Fruit fly (Drosophila melanogaster) Kc167 (cell line): Measurements from ENCODE around the gene CG33995.

Experiments
- Myc ChIP-seq: fragments of >200 bp; optimal IDR thresholded peaks from 2 replicates; lab custom pipeline; 2017; ENCODE audit warnings: missing external identifiers
- Sin3A ChIP-seq: fragments of >200 bp; optimal IDR thresholded peaks from 2 replicates; lab custom pipeline; 2018; ENCODE audit warnings: missing external identifiers
- h ChIP-seq: fragments of >200 bp; optimal IDR thresholded peaks from 3 replicates; lab custom pipeline; 2018; ENCODE audit warnings: missing external identifiers
- insv ChIP-seq: fragments of >200 bp; optimal IDR thresholded peaks from 3 replicates; lab custom pipeline; 2018; ENCODE audit warnings: missing external identifiers
- psq ChIP-seq: fragments of >200 bp; optimal IDR thresholded peaks from 2 replicates; lab custom pipeline; 2017; ENCODE audit warnings: missing external identifiers
- ttk ChIP-seq: sonication (Bioruptor generic); optimal IDR thresholded peaks from 2 replicates; lab custom pipeline; 2017; ENCODE audit warnings: missing external identifiers

The CG33995 gene

DNA sequence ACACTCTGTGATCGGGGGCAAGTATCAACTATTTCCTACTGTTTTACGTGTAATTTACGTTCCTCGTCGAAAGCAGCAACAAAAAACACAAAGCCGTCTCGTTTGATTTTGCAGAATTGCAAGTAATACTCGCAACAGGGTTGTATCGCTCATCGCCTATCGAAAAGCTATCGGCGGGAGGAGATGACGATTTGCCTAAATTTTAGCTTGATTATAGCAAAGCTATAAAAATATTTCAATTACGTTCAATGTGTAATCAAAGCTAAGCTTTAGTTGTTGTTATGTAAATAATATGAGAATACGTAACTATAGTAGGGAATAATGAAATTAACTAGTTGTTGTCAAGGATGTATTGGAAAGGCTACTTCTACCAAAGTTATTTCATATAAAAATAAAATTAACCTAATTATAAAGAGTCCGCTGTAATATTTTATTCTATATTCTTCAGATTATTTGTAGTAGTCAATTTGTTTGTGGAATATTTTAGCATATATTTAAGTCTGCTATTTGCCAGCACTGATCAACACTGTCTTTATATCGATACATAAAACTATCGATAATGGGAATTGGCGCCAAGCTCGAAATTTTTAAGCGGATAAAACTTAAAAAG is 16.7 kb downstream of the CG33995 start, which contains the start of gene Rpn11:
Gene Rpn11, minus strand, starts transcription at position 146 of the 610 bp plus-strand sequence.
- TF ChIP-seq insv (no peak), h (no peak), Sin3A (lab: Kevin White, UChicago) (no peak), Myc (no peak), ttk (lab: Kevin White, UChicago) (no peak)

DNA sequence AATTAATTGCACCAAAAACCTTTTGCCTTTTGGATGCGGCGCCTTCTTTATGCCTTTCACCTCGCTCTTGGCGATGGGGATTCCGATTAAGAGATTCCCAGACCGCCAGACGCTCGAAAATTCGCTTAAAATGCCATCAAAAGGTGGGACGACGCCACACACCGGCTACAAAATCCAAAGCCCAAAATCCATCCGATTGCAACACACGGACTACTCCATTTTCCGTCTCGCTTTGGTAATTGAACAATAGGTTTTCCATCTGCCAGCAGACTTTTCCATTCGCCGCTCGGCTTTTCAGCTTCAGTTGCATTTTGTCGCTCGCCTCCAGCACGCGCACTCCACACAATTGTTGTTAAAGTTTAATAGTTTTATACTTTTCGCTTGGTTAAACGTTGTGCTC is 17.4 kb downstream of the CG33995 start, which contains the start of gene qtc:
Gene qtc, plus strand, starts transcription at position 301 of the 400 bp plus-strand sequence.
- TF ChIP-seq Sin3A (lab: Kevin White, UChicago), result no peak
- TF ChIP-seq psq, result no peak
- TF ChIP-seq insv, result no peak
- TF ChIP-seq Myc, result no peak
- TF ChIP-seq ttk (lab: Kevin White, UChicago), result no peak
- no peak for TF ChIP-seq h

dm6 chr2L:5060952-5061478 is 17.9 kb downstream of the CG33995 start:
- TF ChIP-seq insv (no peak), h (no peak), Myc (no peak)

DNA sequence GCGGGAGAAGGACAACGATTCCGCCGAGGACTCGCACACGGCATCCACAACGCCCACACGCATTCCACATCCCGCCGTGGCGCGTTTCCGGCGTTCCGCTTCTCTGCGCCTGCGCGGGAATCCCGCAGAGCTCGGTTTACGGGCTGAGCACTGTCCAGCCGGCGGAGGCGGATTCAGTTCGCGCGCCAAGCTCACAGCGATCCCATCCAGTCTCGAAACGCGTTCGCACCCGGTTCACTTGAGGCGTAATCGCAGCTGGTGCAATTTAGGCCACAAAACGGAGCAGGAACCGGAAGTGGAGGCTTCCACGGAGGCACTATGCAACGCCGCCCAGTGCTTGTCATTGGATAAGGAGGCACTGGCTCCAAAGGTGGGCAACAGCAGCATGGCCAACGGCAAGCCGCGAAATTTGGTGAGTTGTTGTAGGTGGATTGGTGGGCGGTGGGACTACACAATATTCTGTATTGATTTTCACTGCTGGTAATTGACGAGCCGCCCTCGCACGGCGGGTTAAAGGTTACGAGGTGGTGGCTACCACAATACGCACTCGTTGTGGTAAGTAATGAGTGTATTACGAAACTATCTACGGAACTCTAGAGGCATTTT is 19.8 kb downstream of the CG33995 start:
- TF ChIP-seq Sin3A (lab: Kevin White, UChicago), result no peak
- TF ChIP-seq h, result no peak
- TF ChIP-seq insv, result no peak
- no peak for TF ChIP-seq Myc
- TF ChIP-seq ttk (lab: Kevin White, UChicago), result no peak
- no peak for TF ChIP-seq psq

- no peak for TF ChIP-seq insv
- no peak for TF ChIP-seq ttk (lab: Kevin White, UChicago)
- no peak for TF ChIP-seq h
- no peak for TF ChIP-seq psq
- TF ChIP-seq Myc, result no peak
These were observed 20.9 kb downstream of the CG33995 start for dm6 chr2L:5063936-5064335.

DNA sequence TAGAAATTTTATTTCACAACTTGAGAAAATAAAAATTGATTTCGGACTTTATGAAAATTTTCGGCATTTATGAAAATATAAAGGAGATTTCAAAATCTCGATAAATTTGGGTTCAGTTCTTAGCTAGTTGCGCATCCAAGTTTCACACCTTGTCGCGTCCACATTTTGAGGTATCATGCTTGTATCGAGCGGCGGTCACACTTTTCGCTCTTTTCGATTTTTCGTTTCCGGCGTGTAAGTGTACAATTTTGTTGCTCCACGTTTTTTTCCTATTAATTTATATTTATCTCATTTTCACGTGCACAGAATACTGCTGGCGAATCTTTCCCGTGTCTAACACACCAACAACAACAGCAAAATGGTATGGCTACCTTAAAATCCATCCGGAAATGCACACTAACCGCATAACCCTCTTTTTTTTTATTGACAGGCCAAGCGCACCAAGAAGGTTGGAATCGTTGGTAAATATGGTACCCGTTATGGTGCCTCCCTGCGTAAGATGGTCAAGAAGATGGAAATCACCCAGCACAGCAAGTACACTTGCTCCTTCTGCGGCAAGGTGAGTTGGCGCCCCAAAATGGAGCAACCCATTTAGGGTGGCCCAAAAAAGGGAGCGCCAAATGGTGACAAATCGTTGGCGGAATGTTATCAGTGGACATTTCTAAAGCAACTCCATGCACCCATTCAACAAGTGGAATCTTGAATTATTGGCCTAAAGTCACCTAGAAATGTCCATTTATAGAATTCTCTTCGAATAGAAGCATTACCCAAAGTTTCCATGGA is 27.9 kb downstream of the CG33995 start, which contains the start of gene RpL37A:
Gene RpL37A, plus strand, starts transcription at position 161 of the 783 bp plus-strand sequence.
- no peak for TF ChIP-seq insv
- no peak for TF ChIP-seq psq
- TF ChIP-seq ttk (lab: Kevin White, UChicago), result no peak
- no peak for TF ChIP-seq Myc
- TF ChIP-seq Sin3A (lab: Kevin White, UChicago), result no peak
- no peak for TF ChIP-seq h

DNA sequence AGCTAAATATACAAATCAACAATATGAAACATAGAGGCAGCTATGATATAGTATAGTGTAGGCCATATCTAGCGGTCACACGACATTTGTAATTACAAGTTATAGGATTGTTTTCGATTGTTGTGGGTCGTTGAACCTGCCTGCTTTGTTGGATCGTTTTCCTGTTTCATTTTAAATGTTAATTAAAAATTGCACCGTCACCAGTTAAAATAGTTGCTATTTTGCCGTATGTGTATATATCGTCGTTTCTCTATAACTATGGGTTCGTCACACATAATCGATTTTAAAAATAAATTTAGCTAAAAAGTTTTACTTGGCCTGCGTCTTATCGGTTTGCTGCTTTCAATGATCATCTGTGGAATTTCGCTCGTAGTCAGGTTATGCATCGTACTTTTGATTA is 29.3 kb downstream of the CG33995 start:
- TF ChIP-seq psq, result no peak

dm6 chr2L:5079200-5079599 is 36.1 kb downstream of the CG33995 start:
- TF ChIP-seq psq, result no peak
- no peak for TF ChIP-seq Sin3A (lab: Kevin White, UChicago)
- no peak for TF ChIP-seq h
- TF ChIP-seq insv, result no peak
- TF ChIP-seq Myc, result no peak
- TF ChIP-seq ttk (lab: Kevin White, UChicago), result no peak

dm6 chr2L:5080225-5080867 is 37.3 kb downstream of the CG33995 start:
- TF ChIP-seq psq (no peak), Sin3A (lab: Kevin White, UChicago) (no peak)

DNA sequence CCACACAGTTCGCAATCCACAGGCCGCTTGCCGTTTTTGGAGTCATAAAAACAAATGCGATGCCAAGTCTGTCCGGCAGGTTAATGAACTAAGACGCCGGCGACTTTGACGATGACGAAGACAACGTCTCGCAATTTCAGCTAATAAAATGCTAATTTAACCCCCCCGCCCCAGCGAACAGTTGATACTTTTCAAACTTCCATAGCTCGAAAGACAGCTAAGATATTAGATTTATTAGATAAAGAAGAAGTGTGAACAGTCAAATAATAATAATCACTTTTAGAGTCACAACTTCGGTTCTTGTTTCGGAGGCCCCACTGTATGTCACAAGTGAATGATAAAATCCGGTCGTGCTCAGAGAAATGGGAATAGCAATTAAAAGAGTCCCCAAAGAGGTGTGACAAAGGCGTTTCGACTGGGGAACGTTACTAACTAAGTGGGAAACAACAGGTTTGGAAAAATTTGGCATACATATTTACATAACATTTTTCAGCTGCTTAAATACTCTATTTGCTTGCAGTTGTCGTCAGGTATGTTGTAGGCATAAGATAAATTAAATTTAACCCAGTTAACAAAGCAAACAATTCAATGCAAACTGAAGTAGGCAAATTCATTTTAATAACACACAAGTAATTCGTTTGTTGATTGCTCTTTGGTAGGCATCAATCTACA is 41.7 kb downstream of the CG33995 start:
- TF ChIP-seq ttk (lab: Kevin White, UChicago), result no peak

DNA sequence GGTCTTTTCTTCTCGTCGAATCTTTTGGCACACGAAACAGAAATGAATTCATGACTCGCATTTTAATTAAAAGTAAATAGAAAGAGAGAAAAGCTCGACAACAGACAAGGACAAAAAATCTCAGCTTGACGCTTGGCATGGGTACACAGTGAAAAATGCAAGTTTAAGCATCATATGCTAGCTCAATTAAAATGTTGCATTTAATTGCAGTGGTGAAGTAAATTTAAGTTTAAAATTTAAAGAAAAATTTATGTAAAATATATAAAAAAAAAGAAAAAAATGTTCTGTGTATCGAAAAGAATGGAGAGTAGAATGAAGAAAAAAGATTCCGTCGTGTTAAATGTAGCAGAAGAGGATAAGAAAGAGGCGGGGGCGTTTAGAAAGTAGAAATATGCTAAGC is 42.5 kb downstream of the CG33995 start:
- TF ChIP-seq Myc (no peak), psq (no peak), h (no peak), ttk (lab: Kevin White, UChicago) (no peak), Sin3A (lab: Kevin White, UChicago) (no peak)

DNA sequence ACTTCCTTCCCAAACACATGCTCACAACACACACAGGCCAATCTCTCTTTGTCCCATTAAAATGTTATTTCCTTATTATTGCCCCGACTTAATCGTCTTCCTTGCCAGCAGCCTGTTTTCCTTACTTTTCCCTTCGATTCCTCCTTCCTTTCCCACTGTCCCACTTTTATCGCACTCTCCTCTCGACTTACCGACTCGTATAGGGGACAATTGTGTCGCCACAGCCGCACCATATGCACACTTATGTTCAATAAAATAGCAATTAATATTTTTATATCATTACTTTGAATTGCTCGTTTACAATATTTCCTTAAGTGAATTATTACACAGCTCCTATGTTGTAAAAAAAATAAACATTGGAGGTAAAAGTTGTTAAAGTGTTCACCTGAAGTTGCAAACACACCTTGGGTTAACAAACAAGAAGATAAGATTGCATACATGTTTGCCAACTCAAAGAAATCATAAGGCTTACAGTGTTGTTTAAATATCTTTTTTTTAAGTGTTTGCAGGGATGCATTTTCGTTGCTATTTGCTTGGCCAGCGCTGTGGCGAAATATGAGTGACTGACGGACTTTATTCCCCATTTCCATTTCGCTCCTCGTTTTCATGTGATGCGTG is 43.9 kb downstream of the CG33995 start:
- no peak for TF ChIP-seq h
- no peak for TF ChIP-seq psq
- TF ChIP-seq ttk (lab: Kevin White, UChicago), result no peak
- no peak for TF ChIP-seq insv
- TF ChIP-seq Sin3A (lab: Kevin White, UChicago), result no peak
- TF ChIP-seq Myc, result no peak
